Worm (Caenorhabditis elegans): Measurements from ENCODE around the gene wdr-60.
"Not testable (repeated sequence)": the region's sequence is repeated elsewhere in the genome, so short reads cannot be mapped to it uniquely, and the experiment has no call there.

ce11 chrIII:4980367-4980766 lies 6.6 kb upstream of the wdr-60 start, which contains the start of gene C27F2.6:
- not testable (repeated sequence) for TF ChIP-seq ztf-4 (tag; optimal IDR thresholded peaks at IDR 0.05); nhr-71 (tag; optimal IDR thresholded peaks at IDR 0.05); mef-2 (tag; optimal IDR thresholded peaks at IDR 0.05); ces-1 (GFP tag; optimal IDR thresholded peaks at IDR 0.05); egl-27 (tag; optimal IDR thresholded peaks at IDR 0.05); lin-15B (tag; optimal IDR thresholded peaks at IDR 0.05); ama-1 (optimal IDR thresholded peaks at IDR 0.05); swsn-7 (tag; optimal IDR thresholded peaks at IDR 0.05); elt-2 (tag; optimal IDR thresholded peaks at IDR 0.05); nhr-76 (tag; optimal IDR thresholded peaks at IDR 0.05)
